Worm (Caenorhabditis elegans) whole organism, late embryonic: ENCODE data around the gene ints-7.
A peak's percentile ranks its signal among the peaks of the same experiment; 100 is the strongest.
"Not testable (repeated sequence)": the region's sequence is repeated elsewhere in the genome, so short reads cannot be mapped to it uniquely, and the experiment has no call there.

ENCODE experiments used
- K02D7.2 ChIP-seq: sonication (generic microtip); optimal IDR thresholded peaks from 2 replicates; lab custom pipeline; 2017; ENCODE audit warnings: mild to moderate bottlenecking, missing genetic modification characterization, missing compliant biosample characterization
- K09A11.1 ChIP-seq: sonication (generic microtip); optimal IDR thresholded peaks from 2 replicates; lab custom pipeline; 2017; ENCODE audit warnings: antibody characterized with exemption, mild to moderate bottlenecking, missing genetic modification characterization, missing compliant biosample characterization; ENCODE audit not compliant: insufficient read depth
- T23F11.4 ChIP-seq: fragments of 200-800 bp; sonication (Bioruptor generic); optimal IDR thresholded peaks from 2 replicates; lab custom pipeline; 2018; ENCODE audit warnings: mild to moderate bottlenecking, missing genetic modification characterization, missing compliant biosample characterization
- ahr-1 ChIP-seq: sonication (generic microtip); optimal IDR thresholded peaks from 2 replicates; lab custom pipeline; 2016; ENCODE audit warnings: missing genetic modification characterization, missing compliant biosample characterization
- ama-1 ChIP-seq: fragments of 150-350 bp; optimal IDR thresholded peaks from 2 replicates; lab custom pipeline; 2014
- ceh-18 ChIP-seq: sonication (generic microtip); optimal IDR thresholded peaks from 2 replicates; lab custom pipeline; 2016; ENCODE audit warnings: missing genetic modification characterization, missing compliant biosample characterization
- ceh-19 ChIP-seq: fragments of 200-800 bp; sonication (Bioruptor generic); optimal IDR thresholded peaks from 2 replicates; lab custom pipeline; 2018; ENCODE audit warnings: mild to moderate bottlenecking, missing genetic modification characterization, missing compliant biosample characterization
- ceh-30 ChIP-seq: fragments of 150-350 bp; optimal IDR thresholded peaks from 2 replicates; lab custom pipeline; 2014; ENCODE audit warnings: missing biosample characterization, missing genetic modification characterization
- ceh-31 ChIP-seq: sonication (generic microtip); optimal IDR thresholded peaks from 2 replicates; lab custom pipeline; 2016; ENCODE audit warnings: missing genetic modification characterization, missing compliant biosample characterization
- ceh-34 ChIP-seq: sonication (generic microtip); optimal IDR thresholded peaks from 2 replicates; lab custom pipeline; 2016; ENCODE audit warnings: mild to moderate bottlenecking, missing genetic modification characterization, missing compliant biosample characterization
- ceh-6 ChIP-seq: fragments of 200-800 bp; sonication (Bioruptor generic); optimal IDR thresholded peaks from 2 replicates; lab custom pipeline; 2018; ENCODE audit warnings: mild to moderate bottlenecking, missing genetic modification characterization, missing compliant biosample characterization
- ceh-9 ChIP-seq: sonication (generic microtip); optimal IDR thresholded peaks from 2 replicates; lab custom pipeline; 2016; ENCODE audit warnings: mild to moderate bottlenecking, missing genetic modification characterization, inconsistent platforms, missing compliant biosample characterization
- che-1 ChIP-seq: sonication (generic microtip); optimal IDR thresholded peaks from 2 replicates; lab custom pipeline; 2016; ENCODE audit warnings: mild to moderate bottlenecking, missing genetic modification characterization, missing compliant biosample characterization
- dmd-4 ChIP-seq: sonication (generic microtip); optimal IDR thresholded peaks from 2 replicates; lab custom pipeline; 2016; ENCODE audit warnings: borderline replicate concordance, missing genetic modification characterization, missing compliant biosample characterization
- dve-1 ChIP-seq: sonication (generic microtip); optimal IDR thresholded peaks from 2 replicates; lab custom pipeline; 2017; ENCODE audit warnings: antibody characterized with exemption, mild to moderate bottlenecking, missing genetic modification characterization, missing compliant biosample characterization
- elt-2 ChIP-seq: sonication (generic microtip); optimal IDR thresholded peaks from 2 replicates; lab custom pipeline; 2016; ENCODE audit warnings: missing genetic modification reagents, missing genetic modification characterization, missing compliant biosample characterization
- elt-4 ChIP-seq: sonication (generic microtip); optimal IDR thresholded peaks from 2 replicates; lab custom pipeline; 2016; ENCODE audit warnings: missing genetic modification characterization, missing compliant biosample characterization
- ets-4 ChIP-seq: sonication (generic microtip); optimal IDR thresholded peaks from 2 replicates; lab custom pipeline; 2016; ENCODE audit warnings: missing genetic modification characterization, missing compliant biosample characterization
- fax-1 ChIP-seq: sonication (generic microtip); optimal IDR thresholded peaks from 2 replicates; lab custom pipeline; 2016; ENCODE audit warnings: missing genotype, missing genetic modification characterization, missing compliant biosample characterization
- hlh-15 ChIP-seq: sonication (generic microtip); optimal IDR thresholded peaks from 2 replicates; lab custom pipeline; 2016; ENCODE audit warnings: missing genetic modification characterization, missing compliant biosample characterization
- hlh-8 ChIP-seq: sonication (generic microtip); optimal IDR thresholded peaks from 2 replicates; lab custom pipeline; 2016; ENCODE audit warnings: missing genotype, missing genetic modification characterization, missing compliant biosample characterization
- lin-11 ChIP-seq: fragments of 200-800 bp; sonication (Bioruptor generic); optimal IDR thresholded peaks from 2 replicates; lab custom pipeline; 2018; ENCODE audit warnings: mild to moderate bottlenecking, missing genetic modification characterization, missing compliant biosample characterization
- madf-2 ChIP-seq: sonication (generic microtip); optimal IDR thresholded peaks from 2 replicates; lab custom pipeline; 2017; ENCODE audit warnings: missing genetic modification characterization, missing compliant biosample characterization
- mec-3 ChIP-seq: sonication (generic microtip); optimal IDR thresholded peaks from 2 replicates; lab custom pipeline; 2016; ENCODE audit warnings: borderline replicate concordance, missing genetic modification characterization, missing compliant biosample characterization
- nfya-1 ChIP-seq: sonication (generic microtip); optimal IDR thresholded peaks from 2 replicates; lab custom pipeline; 2017; ENCODE audit warnings: missing genetic modification characterization, mild to moderate bottlenecking, missing compliant biosample characterization, antibody characterized with exemption, moderate library complexity
- nhr-232 ChIP-seq: sonication (generic microtip); optimal IDR thresholded peaks from 2 replicates; lab custom pipeline; 2016; ENCODE audit warnings: missing genetic modification characterization, missing compliant biosample characterization
- pag-3 ChIP-seq: sonication (generic microtip); optimal IDR thresholded peaks from 2 replicates; lab custom pipeline; 2016; ENCODE audit warnings: missing compliant biosample characterization, missing genetic modification characterization, borderline replicate concordance
- pha-2 ChIP-seq: sonication (generic microtip); optimal IDR thresholded peaks from 2 replicates; lab custom pipeline; 2017; ENCODE audit warnings: mild to moderate bottlenecking, missing genetic modification characterization, missing compliant biosample characterization
- ref-2 ChIP-seq: sonication (generic microtip); optimal IDR thresholded peaks from 2 replicates; lab custom pipeline; 2016; ENCODE audit warnings: missing genetic modification characterization, missing compliant biosample characterization
- rnt-1 ChIP-seq: sonication (generic microtip); optimal IDR thresholded peaks from 2 replicates; lab custom pipeline; 2016; ENCODE audit warnings: missing genetic modification characterization, missing compliant biosample characterization
- sdc-2 ChIP-seq: sonication (generic microtip); optimal IDR thresholded peaks from 2 replicates; lab custom pipeline; 2016; ENCODE audit warnings: missing genotype, missing genetic modification characterization, missing compliant biosample characterization
- syd-9 ChIP-seq: sonication (generic microtip); optimal IDR thresholded peaks from 2 replicates; lab custom pipeline; 2016; ENCODE audit warnings: mild to moderate bottlenecking, missing genetic modification characterization, moderate library complexity, missing compliant biosample characterization
- tbx-2 ChIP-seq: sonication (generic microtip); optimal IDR thresholded peaks from 2 replicates; lab custom pipeline; 2016; ENCODE audit warnings: missing genetic modification characterization, missing compliant biosample characterization
- ttx-3 ChIP-seq: sonication (generic microtip); optimal IDR thresholded peaks from 2 replicates; lab custom pipeline; 2016; ENCODE audit warnings: missing genetic modification reagents, missing genetic modification characterization, missing compliant biosample characterization
- unc-86 ChIP-seq: sonication (generic microtip); optimal IDR thresholded peaks from 2 replicates; lab custom pipeline; 2016; ENCODE audit warnings: missing genetic modification characterization, missing compliant biosample characterization
- zip-5 ChIP-seq: sonication (generic microtip); optimal IDR thresholded peaks from 2 replicates; lab custom pipeline; 2016; ENCODE audit warnings: missing genetic modification characterization, missing compliant biosample characterization
- ztf-16 ChIP-seq: sonication (generic microtip); optimal IDR thresholded peaks from 2 replicates; lab custom pipeline; 2017; ENCODE audit warnings: missing genetic modification characterization, missing compliant biosample characterization

ints-7 gene

DNA sequence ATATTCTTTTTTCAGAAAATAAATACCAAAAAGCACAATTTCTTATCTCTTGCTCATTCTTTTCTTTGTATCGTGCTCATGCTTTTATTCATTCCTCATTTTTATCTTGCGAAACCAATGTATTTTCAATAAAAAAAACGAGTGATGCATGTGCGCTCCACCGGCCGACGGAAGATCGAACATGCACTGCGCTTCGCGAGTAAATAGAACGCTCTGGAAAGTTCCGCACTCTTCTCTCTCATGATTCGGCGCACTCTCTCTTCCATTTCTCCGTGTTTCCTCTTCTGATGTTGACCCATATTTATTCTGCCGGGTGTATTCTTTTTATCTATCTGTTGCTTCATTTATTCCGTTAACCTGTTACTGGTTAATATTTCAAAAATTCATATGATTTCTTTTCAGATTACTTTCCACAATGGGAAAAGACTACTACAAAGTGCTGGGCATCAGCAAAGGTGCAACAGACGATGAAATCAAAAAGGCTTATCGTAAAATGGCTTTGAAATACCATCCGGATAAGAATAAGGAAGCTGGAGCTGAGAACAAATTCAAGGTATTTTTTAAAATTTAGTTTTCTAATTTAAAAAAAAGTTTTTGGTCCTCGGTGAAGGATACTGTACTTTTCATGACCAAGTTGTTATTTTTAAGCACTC, 37.2 kb upstream of the ints-7 start, which contains the start of gene dnj-13 (continued):
- peak; percentile 66 for TF ChIP-seq ceh-31 (tag; lab: Kevin White, UChicago)
- no peak for TF ChIP-seq fax-1 (tag; lab: Kevin White, UChicago)
- TF ChIP-seq dmd-4 (tag; lab: Kevin White, UChicago), result no peak
- no peak for TF ChIP-seq K02D7.2 (tag; lab: Kevin White, UChicago)
- TF ChIP-seq pag-3, result no peak
- no peak for TF ChIP-seq che-1
- TF ChIP-seq ets-4, result peak; percentile 33
- TF ChIP-seq pha-2 (tag; lab: Kevin White, UChicago), result no peak
- TF ChIP-seq ceh-6 (GFP tag; lab: Kevin White, UChicago), result no peak
- TF ChIP-seq T23F11.4 (GFP tag; lab: Kevin White, UChicago), result no peak
- no peak for TF ChIP-seq K09A11.1
- TF ChIP-seq mec-3, result no peak
- TF ChIP-seq lin-11, result no peak
- peak; percentile 14 for TF ChIP-seq unc-86 (tag; lab: Kevin White, UChicago)
- TF ChIP-seq ceh-9 (tag; lab: Kevin White, UChicago), result no peak
- peak; percentile 71 for TF ChIP-seq syd-9
- no peak for TF ChIP-seq ahr-1 (tag; lab: Kevin White, UChicago)
- peak; percentile 59 for TF ChIP-seq ceh-30 (tag; lab: Kevin White, UChicago)
- peak; percentile 85 for TF ChIP-seq ceh-18 (tag; lab: Kevin White, UChicago)
- peak; percentile 90 for TF ChIP-seq nfya-1 (tag; lab: Kevin White, UChicago)
- TF ChIP-seq elt-4 (tag; lab: Kevin White, UChicago), result no peak
- peak; percentile 29 for TF ChIP-seq dve-1 (tag; lab: Kevin White, UChicago)
- TF ChIP-seq, all 69 proteins: peak for 32

DNA sequence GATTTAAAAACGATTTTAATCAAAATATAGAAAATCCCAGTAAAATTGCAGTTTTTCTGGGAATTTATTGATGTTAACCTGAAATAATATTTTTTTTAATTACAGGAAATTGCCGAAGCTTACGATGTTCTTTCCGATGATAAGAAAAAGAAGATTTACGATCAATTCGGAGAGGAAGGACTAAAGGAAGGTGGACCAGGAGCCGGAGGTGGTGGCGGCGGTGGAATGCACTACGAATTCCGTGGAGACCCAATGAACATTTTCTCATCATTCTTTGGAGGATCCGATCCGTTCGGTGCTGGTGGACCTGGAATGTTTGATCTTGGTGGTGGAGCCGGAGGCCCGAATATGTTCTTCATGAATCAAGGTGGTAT, 36.7 kb upstream of the ints-7 start:
- TF ChIP-seq sdc-2 (tag; lab: Kevin White, UChicago) (no peak), tbx-2 (no peak), zip-5 (tag; lab: Kevin White, UChicago) (no peak), ttx-3 (tag; lab: Kevin White, UChicago) (no peak), fax-1 (tag; lab: Kevin White, UChicago) (no peak), ztf-16 (tag; lab: Kevin White, UChicago) (no peak), hlh-15 (tag; lab: Kevin White, UChicago) (no peak), che-1 (no peak)

DNA sequence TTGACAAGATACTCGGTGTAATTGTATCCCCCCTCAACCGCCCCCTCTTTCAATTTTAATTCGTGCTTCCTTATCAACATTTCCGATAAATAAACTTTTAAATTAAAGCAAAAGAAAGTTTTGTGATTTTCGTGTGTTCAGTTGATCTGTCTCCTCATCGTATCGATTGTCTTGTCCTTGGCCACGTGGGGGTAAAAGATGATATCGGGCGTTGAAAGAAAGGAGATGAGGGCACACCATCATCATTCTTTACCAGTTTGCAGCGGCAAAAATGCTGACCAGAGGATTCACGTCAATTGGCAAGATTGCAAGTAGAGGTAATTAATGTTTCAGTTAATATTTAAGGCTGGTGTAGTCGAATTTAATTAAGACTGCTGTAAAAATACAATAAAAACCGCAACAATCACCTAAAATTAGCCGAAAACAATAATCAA, 35.4 kb upstream of the ints-7 start, which contains the start of gene F54D5.7:
Gene F54D5.7, plus strand, starts transcription at position 264 of the 434 bp plus-strand sequence.
- peak; percentile 28 for TF ChIP-seq rnt-1 (tag; lab: Kevin White, UChicago)
- no peak for TF ChIP-seq ref-2 (tag; lab: Kevin White, UChicago)
- TF ChIP-seq ceh-6 (GFP tag; lab: Kevin White, UChicago), result peak; percentile 29
- TF ChIP-seq elt-4 (tag; lab: Kevin White, UChicago), result no peak
- TF ChIP-seq elt-2, result peak; percentile 30
- no peak for TF ChIP-seq nhr-232 (tag; lab: Kevin White, UChicago)
- TF ChIP-seq ama-1 (lab: Kevin White, UChicago), result peak; percentile 79
- TF ChIP-seq ceh-30 (tag; lab: Kevin White, UChicago), result peak; percentile 17

DNA sequence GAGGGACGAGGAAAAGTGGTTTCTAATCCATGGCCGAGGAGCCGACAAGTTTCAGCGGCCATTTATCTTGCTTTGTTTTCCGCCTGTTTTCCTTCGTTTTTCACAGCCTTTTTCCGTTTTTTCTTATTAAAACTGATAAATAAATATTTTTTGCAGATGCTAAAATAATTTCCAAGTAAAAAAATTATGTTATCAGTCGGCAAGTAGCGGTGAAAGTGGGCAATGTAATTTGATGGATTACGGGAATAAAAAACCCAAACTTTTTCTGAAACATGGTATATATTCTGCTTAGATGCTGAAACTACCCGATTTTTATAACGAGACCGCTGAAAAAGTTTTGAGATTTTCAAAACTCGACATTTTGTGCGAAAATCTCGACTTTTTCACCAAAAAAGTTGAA, 30.7 kb upstream of the ints-7 start, which contains the start of gene dhgd-1:
Gene dhgd-1, minus strand, starts transcription at position 101 of the 400 bp plus-strand sequence.
- TF ChIP-seq ceh-19; ref-2 (tag; lab: Kevin White, UChicago); pha-2 (tag; lab: Kevin White, UChicago): not testable (repeated sequence)

DNA sequence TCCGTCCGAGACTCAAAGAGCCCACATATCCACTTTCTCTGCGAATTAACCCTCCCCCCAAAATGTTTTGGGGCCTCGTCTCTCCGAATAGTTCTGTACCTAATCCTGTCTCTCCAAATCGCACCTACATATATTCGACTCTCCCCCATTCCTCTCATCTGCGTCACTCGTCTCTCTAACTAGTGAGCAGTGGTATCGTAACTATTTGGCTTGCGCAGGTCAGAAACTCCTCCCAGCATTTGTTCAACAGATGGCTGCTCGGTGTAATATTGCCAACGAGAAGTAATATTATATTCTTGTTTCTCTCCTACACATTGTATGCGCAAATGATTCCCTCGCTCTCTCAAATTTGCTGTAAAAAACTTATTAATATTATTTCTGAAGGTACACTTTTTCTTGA, 27.0 kb upstream of the ints-7 start, which contains the start of gene F54D5.24:
Gene F54D5.24, plus strand, starts transcription at position 316 of the 400 bp plus-strand sequence.
- TF ChIP-seq ceh-34 (tag; lab: Kevin White, UChicago), result peak; percentile 64
- TF ChIP-seq madf-2 (tag; lab: Kevin White, UChicago), result no peak
- TF ChIP-seq lin-11, result no peak
- TF ChIP-seq dmd-4 (tag; lab: Kevin White, UChicago), result no peak
- peak; percentile 38 for TF ChIP-seq hlh-8 (tag; lab: Kevin White, UChicago)
- peak; percentile 5 for TF ChIP-seq tbx-2
